Fruit fly (Drosophila melanogaster) whole organism, embryonic: ENCODE results near the gene Pk34A.

ENCODE experiments used
- CG11247 ChIP-seq: fragments of 200-800 bp; sonication (Bioruptor generic); IDR thresholded peaks from 2 replicates; pipeline ENCODE4 v1.3.6; 2022; ENCODE audit warnings: missing biosample characterization, missing genetic modification characterization
- CG11504 ChIP-seq: fragments of 200-800 bp; sonication (Bioruptor generic); optimal IDR thresholded peaks from 3 replicates; lab custom pipeline; 2019; ENCODE audit warnings: missing biosample characterization, mild to moderate bottlenecking, missing genetic modification characterization, moderate library complexity
- CG12104 ChIP-seq: fragments of 200-800 bp; sonication (Bioruptor generic); optimal IDR thresholded peaks from 3 replicates; lab custom pipeline; 2016; ENCODE audit warnings: missing biosample characterization, missing genetic modification characterization
- CG12391 ChIP-seq: fragments of 200-800 bp; sonication (Bioruptor generic); optimal IDR thresholded peaks from 3 replicates; lab custom pipeline; 2018; ENCODE audit warnings: missing biosample characterization, mild to moderate bottlenecking, missing genetic modification characterization, moderate library complexity
- CG30020 ChIP-seq: fragments of 200-800 bp; optimal IDR thresholded peaks from 2 replicates; lab custom pipeline; 2019; ENCODE audit warnings: missing biosample characterization, mild to moderate bottlenecking, missing genetic modification characterization, moderate library complexity
- CG34376 ChIP-seq: fragments of 200-800 bp; sonication (Bioruptor generic); optimal IDR thresholded peaks from 2 replicates; lab custom pipeline; 2018; ENCODE audit warnings: missing biosample characterization, mild to moderate bottlenecking, missing genetic modification characterization
- Dbx ChIP-seq: fragments of 200-800 bp; sonication (Bioruptor generic); IDR thresholded peaks from 3 replicates; pipeline ENCODE4 v1.3.6; 2022; ENCODE audit warnings: missing biosample characterization, missing genetic modification characterization
- Oaz ChIP-seq: fragments of 200-800 bp; sonication (Bioruptor generic); IDR thresholded peaks from 2 replicates; pipeline ENCODE4 v1.3.6; 2022; ENCODE audit warnings: missing biosample characterization, missing genetic modification characterization
- al ChIP-seq: fragments of 200-800 bp; sonication (Bioruptor generic); IDR thresholded peaks from 2 replicates; pipeline ENCODE4 v1.3.6; 2022; ENCODE audit warnings: missing biosample characterization, missing genetic modification characterization
- ash1 ChIP-seq: fragments of 200-800 bp; sonication (Bioruptor generic); optimal IDR thresholded peaks from 2 replicates; lab custom pipeline; 2018; ENCODE audit warnings: missing biosample characterization, mild to moderate bottlenecking, missing genetic modification characterization
- ci ChIP-seq: fragments of 200-800 bp; sonication (Bioruptor generic); IDR thresholded peaks from 3 replicates; pipeline ENCODE4 v1.3.6; 2022; ENCODE audit warnings: missing biosample characterization, missing genetic modification characterization
- dimm ChIP-seq: fragments of 200-800 bp; sonication (Bioruptor generic); IDR thresholded peaks from 2 replicates; pipeline ENCODE4 v1.3.6; 2022; ENCODE audit warnings: missing biosample characterization, missing genetic modification characterization
- fu2 ChIP-seq: fragments of 200-800 bp; sonication (Bioruptor generic); optimal IDR thresholded peaks from 2 replicates; lab custom pipeline; 2016; ENCODE audit warnings: missing biosample characterization, missing genetic modification characterization
- vnd ChIP-seq: fragments of 200-800 bp; sonication (Bioruptor generic); IDR thresholded peaks from 3 replicates; pipeline ENCODE4 v1.3.6; 2022; ENCODE audit warnings: missing biosample characterization, missing genetic modification characterization; ENCODE audit not compliant: partially characterized antibody

dm6 chr2L:13154313-13154712 is 4.3 kb upstream of the Pk34A start:
- TF ChIP-seq Dbx (GFP tag; lab: Robert Waterston, UW) (no peak), CG12104 (GFP tag; lab: Kevin White, UChicago) (no peak), Oaz (GFP tag; lab: Robert Waterston, UW) (no peak), CG30020 (tag; lab: Kevin White, UChicago) (no peak), dimm (GFP tag; lab: Robert Waterston, UW) (no peak), vnd (no peak), CG11504 (no peak), al (GFP tag; lab: Robert Waterston, UW) (no peak), CG34376 (no peak), fu2 (no peak), ash1 (GFP tag; lab: Kevin White, UChicago) (no peak), CG11247 (no peak), CG12391 (tag; lab: Kevin White, UChicago) (no peak), ci (GFP tag; lab: Robert Waterston, UW) (no peak)
